Worm (Caenorhabditis elegans): Measurements from ENCODE around the gene col-139.

The col-139 gene

ce11 chrV:4665651-4666050, 11.9 kb upstream of the col-139 start, which contains the start of gene srx-73:
TSS of gene srx-73 (minus strand) at chrV:4665751.
- TF ChIP-seq mec-3 (tag; optimal IDR thresholded peaks at IDR 0.05; ENCODE audit: borderline replicate concordance) (no peak), hlh-13 (GFP tag; optimal IDR thresholded peaks at IDR 0.05) (no peak), Y22D7AL.16 (tag; optimal IDR thresholded peaks at IDR 0.05) (no peak), ets-4 (tag; optimal IDR thresholded peaks at IDR 0.05) (no peak), lin-11 (tag; optimal IDR thresholded peaks at IDR 0.05) (no peak), ceh-6 (GFP tag; optimal IDR thresholded peaks at IDR 0.05) (no peak), tbx-2 (tag; optimal IDR thresholded peaks at IDR 0.05) (no peak), pqm-1 (tag; optimal IDR thresholded peaks at IDR 0.05) (no peak), ceh-30 (tag; optimal IDR thresholded peaks at IDR 0.05) (no peak), ceh-19 (GFP tag; optimal IDR thresholded peaks at IDR 0.05) (no peak), pros-1 (tag; optimal IDR thresholded peaks at IDR 0.05) (no peak), ceh-9 (tag; optimal IDR thresholded peaks at IDR 0.05) (no peak)

ce11 chrV:4662400-4662799, 8.6 kb upstream of the col-139 start, which contains the start of gene srx-74:
TSS of gene srx-74 (minus strand) at chrV:4662500.
- no peak for TF ChIP-seq pha-4 (tag; optimal IDR thresholded peaks at IDR 0.05)
- no peak for TF ChIP-seq odd-2 (tag; optimal IDR thresholded peaks at IDR 0.05)
- no peak for TF ChIP-seq ceh-2 (tag; optimal IDR thresholded peaks at IDR 0.05)
- no peak for TF ChIP-seq ets-4 (tag; optimal IDR thresholded peaks at IDR 0.05)
- no peak for TF ChIP-seq eyg-1 (tag; optimal IDR thresholded peaks at IDR 0.05)
- TF ChIP-seq sox-2 (GFP tag; IDR thresholded peaks at IDR 0.05) = no peak
- TF ChIP-seq ceh-22 (tag; optimal IDR thresholded peaks at IDR 0.05) = no peak
- TF ChIP-seq nhr-232 (tag; optimal IDR thresholded peaks at IDR 0.05) = no peak
- no peak for TF ChIP-seq K02D7.2 (tag; optimal IDR thresholded peaks at IDR 0.05)
- no peak for TF ChIP-seq ceh-6 (GFP tag; optimal IDR thresholded peaks at IDR 0.05)
- no peak for TF ChIP-seq unc-55 (GFP tag; optimal IDR thresholded peaks at IDR 0.05)
- TF ChIP-seq hlh-15 (tag; optimal IDR thresholded peaks at IDR 0.05) = no peak
- no peak for TF ChIP-seq pag-3 (tag; optimal IDR thresholded peaks at IDR 0.05; ENCODE audit: borderline replicate concordance)
- no peak for TF ChIP-seq tbx-2 (tag; optimal IDR thresholded peaks at IDR 0.05)
- no peak for TF ChIP-seq tbx-7 (tag; optimal IDR thresholded peaks at IDR 0.05)
- no peak for TF ChIP-seq gmeb-2 (tag; optimal IDR thresholded peaks at IDR 0.05)

ce11 chrV:4655175-4655574, 1.4 kb upstream of the col-139 start, which contains the start of gene F41F3.9:
TSS of gene F41F3.9 (plus strand) at chrV:4655475.
- TF ChIP-seq ceh-14 (tag; optimal IDR thresholded peaks at IDR 0.05) (no peak), gmeb-2 (tag; optimal IDR thresholded peaks at IDR 0.05) (no peak), fkh-10 (GFP tag; optimal IDR thresholded peaks at IDR 0.05) (no peak), hlh-6 (tag; optimal IDR thresholded peaks at IDR 0.05) (no peak), pat-9 (tag; optimal IDR thresholded peaks at IDR 0.05) (no peak), syd-9 (tag; optimal IDR thresholded peaks at IDR 0.05) (no peak), mec-3 (tag; optimal IDR thresholded peaks at IDR 0.05; ENCODE audit: borderline replicate concordance) (no peak), ttx-3 (tag; optimal IDR thresholded peaks at IDR 0.05) (no peak), madf-2 (tag; optimal IDR thresholded peaks at IDR 0.05) (no peak), ceh-19 (GFP tag; optimal IDR thresholded peaks at IDR 0.05) (no peak), rnt-1 (tag; optimal IDR thresholded peaks at IDR 0.05) (no peak), ceh-22 (tag; optimal IDR thresholded peaks at IDR 0.05) (no peak), nhr-11 (tag; optimal IDR thresholded peaks at IDR 0.05) (no peak), odd-2 (tag; optimal IDR thresholded peaks at IDR 0.05) (no peak), unc-3 (GFP tag; conservative IDR thresholded peaks at IDR 0.05) (no peak), unc-3 (tag; optimal IDR thresholded peaks at IDR 0.05) (no peak)

- no peak for TF ChIP-seq gmeb-2 (tag; optimal IDR thresholded peaks at IDR 0.05)
- no peak for TF ChIP-seq K09A11.1 (tag; optimal IDR thresholded peaks at IDR 0.05; ENCODE audit: insufficient read depth)
- peak; percentile 26 for TF ChIP-seq elt-4 (tag; optimal IDR thresholded peaks at IDR 0.05)
- TF ChIP-seq fkh-6 (tag; optimal IDR thresholded peaks at IDR 0.05) = no peak
- no peak for TF ChIP-seq ets-4 (tag; optimal IDR thresholded peaks at IDR 0.05)
- TF ChIP-seq dmd-4 (tag; optimal IDR thresholded peaks at IDR 0.05; ENCODE audit: borderline replicate concordance) = no peak
- TF ChIP-seq hlh-13 (GFP tag; optimal IDR thresholded peaks at IDR 0.05) = no peak
- TF ChIP-seq pax-1 (tag; optimal IDR thresholded peaks at IDR 0.05) = no peak
- TF ChIP-seq mec-3 (tag; optimal IDR thresholded peaks at IDR 0.05; ENCODE audit: borderline replicate concordance) = peak; percentile 13
- no peak for TF ChIP-seq fkh-10 (GFP tag; optimal IDR thresholded peaks at IDR 0.05)
- no peak for TF ChIP-seq ceh-22 (tag; optimal IDR thresholded peaks at IDR 0.05)
- no peak for TF ChIP-seq unc-55 (GFP tag; optimal IDR thresholded peaks at IDR 0.05)
- no peak for TF ChIP-seq ceh-34 (tag; optimal IDR thresholded peaks at IDR 0.05)
- no peak for TF ChIP-seq ahr-1 (tag; optimal IDR thresholded peaks at IDR 0.05)
- no peak for TF ChIP-seq che-1 (tag; optimal IDR thresholded peaks at IDR 0.05)
- TF ChIP-seq nfya-1 (tag; optimal IDR thresholded peaks at IDR 0.05) = no peak
- TF ChIP-seq madf-2 (tag; optimal IDR thresholded peaks at IDR 0.05) = no peak
Measured at ce11 chrV:4653093-4653492, 678 bp downstream of the col-139 start.

All from whole organism, late embryonic.